Fruit fly (Drosophila melanogaster): Measurements from ENCODE around the gene Tango4.

DNA sequence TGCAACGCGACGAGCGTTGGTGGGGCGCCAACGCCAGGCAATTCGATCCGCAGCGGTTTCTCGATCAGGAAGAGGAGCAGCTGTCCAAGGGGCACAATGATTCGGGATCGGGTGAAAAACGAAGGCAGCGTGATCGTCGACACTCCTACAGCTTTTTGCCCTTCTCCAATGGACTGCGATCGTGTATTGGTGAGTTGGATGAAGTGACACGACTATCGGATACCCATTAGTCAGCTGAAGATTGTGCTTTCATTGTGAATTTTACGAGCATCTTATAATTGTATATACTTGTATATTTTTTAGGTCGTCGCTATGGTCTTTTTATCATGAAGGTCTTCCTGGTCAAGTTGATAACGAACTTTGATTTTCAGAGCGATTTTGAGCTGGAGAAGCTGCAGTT, 13.8 kb downstream of the Tango4 start:
- TF ChIP-seq Blimp-1 (GFP tag; optimal IDR thresholded peaks at IDR 0.05) (no peak), CG10631 (GFP tag; optimal IDR thresholded peaks at IDR 0.05) (no peak), Hr39 (GFP tag; optimal IDR thresholded peaks at IDR 0.05) (no peak), CG3032 (tag; optimal IDR thresholded peaks at IDR 0.05) (no peak)
